Fruit fly (Drosophila melanogaster) whole organism, pupa: Measurements from ENCODE around the gene CG43052.

Experiments
- CG14655 ChIP-seq: fragments of 200-800 bp; sonication (Bioruptor generic); optimal IDR thresholded peaks from 3 replicates; lab custom pipeline; 2017; ENCODE audit warnings: mild to moderate bottlenecking, missing biosample characterization, missing genetic modification reagents, missing genetic modification characterization
- CG15710 ChIP-seq: fragments of 200-800 bp; sonication (Bioruptor generic); optimal IDR thresholded peaks from 2 replicates; lab custom pipeline; 2018; ENCODE audit warnings: missing biosample characterization, mild to moderate bottlenecking, missing genetic modification characterization, moderate library complexity
- CG17806 ChIP-seq: fragments of 200-800 bp; sonication (Bioruptor generic); optimal IDR thresholded peaks from 2 replicates; lab custom pipeline; 2018; ENCODE audit warnings: missing biosample characterization, mild to moderate bottlenecking, missing genetic modification characterization, moderate library complexity
- CG8159 ChIP-seq: fragments of 200-800 bp; sonication (Bioruptor generic); optimal IDR thresholded peaks from 3 replicates; lab custom pipeline; 2018; ENCODE audit warnings: missing biosample characterization, mild to moderate bottlenecking, missing genetic modification characterization, moderate library complexity
- CG8301 ChIP-seq: fragments of 200-800 bp; sonication (Bioruptor generic); optimal IDR thresholded peaks from 2 replicates; lab custom pipeline; 2018; ENCODE audit warnings: missing biosample characterization, mild to moderate bottlenecking, missing genetic modification characterization
- EcR ChIP-seq: fragments of 200-800 bp; sonication (Bioruptor generic); optimal IDR thresholded peaks from 3 replicates; lab custom pipeline; 2019; ENCODE audit warnings: missing biosample characterization, missing genetic modification characterization, mild to moderate bottlenecking, moderate library complexity, missing genetic modification reagents
- rn ChIP-seq: fragments of 200-800 bp; sonication (Bioruptor generic); IDR thresholded peaks from 2 replicates; pipeline ENCODE4 v1.3.6; 2022; ENCODE audit warnings: missing biosample characterization, missing genetic modification characterization

dm6 chr2L:14366590-14367273 lies 14.9 kb downstream of the CG43052 start:
- no peak for TF ChIP-seq EcR (GFP tag; lab: Kevin White, UChicago)
- TF ChIP-seq CG17806 = peak; percentile 33
- no peak for TF ChIP-seq CG8159
- TF ChIP-seq CG14655 (GFP tag; lab: Kevin White, UChicago) = peak; percentile 39
- peak; percentile 26 for TF ChIP-seq CG8301 (tag; lab: Kevin White, UChicago)
- TF ChIP-seq CG15710 (tag; lab: Kevin White, UChicago) = peak; percentile 33
- no peak for TF ChIP-seq rn
